Worm (Caenorhabditis elegans): Measurements from ENCODE around the gene clec-234.
"Not testable (repeated sequence)": the region's sequence is repeated elsewhere in the genome, so short reads cannot be mapped to it uniquely, and the experiment has no call there.

The clec-234 gene

ce11 chrV:16390655-16391054 lies 42.7 kb downstream of the clec-234 start, which contains the start of gene gst-44:
Gene gst-44, plus strand, starts transcription at chrV:16390891.
- TF ChIP-seq pqm-1 (tag; optimal IDR thresholded peaks at IDR 0.05) (peak; percentile 30), nhr-23 (tag; optimal IDR thresholded peaks at IDR 0.05) (no peak), nhr-12 (tag; optimal IDR thresholded peaks at IDR 0.05) (no peak), nhr-25 (tag; optimal IDR thresholded peaks at IDR 0.05) (no peak), ztf-11 (tag; optimal IDR thresholded peaks at IDR 0.05) (no peak), nhr-11 (tag; optimal IDR thresholded peaks at IDR 0.05) (no peak), daf-12 (tag; optimal IDR thresholded peaks at IDR 0.05) (no peak), ama-1 (optimal IDR thresholded peaks at IDR 0.05) (no peak), ceh-28 (tag; optimal IDR thresholded peaks at IDR 0.05) (no peak), elt-2 (tag; optimal IDR thresholded peaks at IDR 0.05) (peak; percentile 39), ceh-82 (tag; optimal IDR thresholded peaks at IDR 0.05) (no peak)

DNA sequence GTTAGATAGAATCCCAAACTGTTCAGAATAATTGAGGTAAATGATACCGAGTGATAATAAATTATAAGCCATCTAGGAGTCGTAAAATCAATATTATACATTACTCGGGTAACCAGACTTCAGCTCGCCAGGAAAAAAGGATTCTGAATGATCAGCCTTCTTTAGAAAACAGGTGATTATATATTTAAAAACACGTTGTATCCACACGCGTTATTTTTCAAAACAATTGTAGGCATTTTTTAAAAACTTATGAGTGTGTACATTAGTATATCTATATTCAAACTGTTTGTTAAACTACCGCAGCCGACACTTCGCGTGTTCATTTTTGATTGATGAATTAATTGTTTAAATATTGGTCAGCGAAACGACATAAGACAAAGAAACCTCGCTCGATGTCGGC lies 45.1 kb downstream of the clec-234 start, which contains the start of gene sri-65:
TSS of gene sri-65 (minus strand) at position 101 of the 400 bp plus-strand sequence.
- TF ChIP-seq ceh-16 (tag; optimal IDR thresholded peaks at IDR 0.05) (no peak), ama-1 (optimal IDR thresholded peaks at IDR 0.05) (no peak), nhr-237 (tag; optimal IDR thresholded peaks at IDR 0.05) (no peak), nhr-67 (tag; optimal IDR thresholded peaks at IDR 0.05) (no peak)

DNA sequence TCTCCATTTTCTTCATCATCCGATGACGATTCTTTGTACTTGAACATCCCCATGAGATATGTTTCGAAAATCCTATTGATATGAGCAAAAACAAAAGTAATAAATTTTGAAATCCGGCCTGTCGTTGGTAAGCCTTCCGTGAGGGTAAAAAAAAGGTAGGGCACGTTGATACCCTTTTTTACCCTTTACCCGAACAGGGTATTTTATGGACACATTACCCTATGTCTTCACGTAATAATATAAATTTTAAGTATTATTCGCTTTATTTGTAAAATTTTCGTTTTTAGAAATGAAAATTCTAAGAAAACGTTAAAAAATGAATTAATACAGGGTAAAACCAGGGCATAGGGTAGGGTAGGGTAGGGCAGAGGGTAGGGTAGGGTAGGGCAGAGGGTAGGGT lies 49.6 kb downstream of the clec-234 start, which contains the start of gene F13A7.7:
TSS of gene F13A7.7 (minus strand) at position 101 of the 400 bp plus-strand sequence.
- TF ChIP-seq snpc-4, nhr-25, nhr-77 (tag; optimal IDR thresholded peaks at IDR 0.05): not testable (repeated sequence)

ce11 chrV:16382949-16383348 lies 50.4 kb downstream of the clec-234 start:
- no peak for TF ChIP-seq pqm-1 (tag; optimal IDR thresholded peaks at IDR 0.05)
- no peak for TF ChIP-seq mml-1 (tag; optimal IDR thresholded peaks at IDR 0.05)
- TF ChIP-seq ceh-9 (tag; optimal IDR thresholded peaks at IDR 0.05): no peak
- no peak for TF ChIP-seq tbx-2 (tag; optimal IDR thresholded peaks at IDR 0.05)
- TF ChIP-seq lin-39 (tag; optimal IDR thresholded peaks at IDR 0.05): no peak
- no peak for TF ChIP-seq fos-1 (tag; optimal IDR thresholded peaks at IDR 0.05)
- no peak for TF ChIP-seq nhr-28 (tag; optimal IDR thresholded peaks at IDR 0.05)
- TF ChIP-seq nfya-1 (tag; optimal IDR thresholded peaks at IDR 0.05; ENCODE audit: insufficient read depth): no peak
- no peak for TF ChIP-seq snpc-4 (tag; optimal IDR thresholded peaks at IDR 0.05)
- TF ChIP-seq nhr-76 (tag; optimal IDR thresholded peaks at IDR 0.05): no peak
- TF ChIP-seq ceh-16 (tag; optimal IDR thresholded peaks at IDR 0.05): no peak
- no peak for TF ChIP-seq fkh-10 (GFP tag; optimal IDR thresholded peaks at IDR 0.05)
